Fruit fly (Drosophila melanogaster) whole organism, embryonic: ENCODE data around the gene lmd.

Experiments
- Adf1 ChIP-seq: fragments of 200-800 bp; sonication (Bioruptor generic); IDR thresholded peaks from 2 replicates; pipeline ENCODE4 v1.3.6; 2022; ENCODE audit warnings: missing biosample characterization, missing genetic modification characterization
- chn ChIP-seq: fragments of 200-800 bp; sonication (Bioruptor generic); optimal IDR thresholded peaks from 2 replicates; lab custom pipeline; 2016; ENCODE audit warnings: missing biosample characterization, missing genetic modification characterization

DNA sequence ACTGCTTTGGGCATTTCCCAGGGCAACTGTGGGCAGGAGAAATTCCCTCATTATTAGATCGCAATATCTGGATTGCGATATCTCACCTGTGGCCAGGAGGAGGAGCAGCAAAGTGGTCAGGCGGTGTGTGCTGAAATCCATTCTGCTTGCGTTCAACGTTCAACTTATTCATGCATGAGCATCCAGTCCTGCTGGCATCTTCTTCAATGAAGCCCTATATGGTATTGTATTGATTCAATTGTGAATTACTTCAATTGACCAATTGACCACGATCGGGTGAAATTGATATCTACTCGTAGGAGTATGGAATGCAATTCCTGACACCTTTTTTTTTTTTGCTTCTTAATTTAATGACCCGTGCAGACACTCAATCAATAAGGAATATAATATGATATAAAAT, 29.6 kb upstream of the lmd start:
- TF ChIP-seq chn (no peak), Adf1 (GFP tag; lab: Robert Waterston, UW) (no peak)
